Fruit fly (Drosophila melanogaster) whole organism, larva: ENCODE measurements around the gene CG17544.

Source experiments
- noc ChIP-seq: fragments of 200-800 bp; sonication (Bioruptor generic); optimal IDR thresholded peaks from 3 replicates; lab custom pipeline; 2019; ENCODE audit warnings: missing biosample characterization, mild to moderate bottlenecking, missing genetic modification characterization, moderate library complexity

CG17544 gene

dm6 chr2L:19406419-19406818 lies 8.1 kb upstream of the CG17544 start:
- no peak for TF ChIP-seq noc (tag; lab: Kevin White, UChicago)

dm6 chr2L:19405685-19406357 lies 7.5 kb upstream of the CG17544 start:
- TF ChIP-seq noc (tag; lab: Kevin White, UChicago) = no peak

dm6 chr2L:19404804-19405203 lies 6.5 kb upstream of the CG17544 start:
- no peak for TF ChIP-seq noc (tag; lab: Kevin White, UChicago)

- no peak for TF ChIP-seq noc (tag; lab: Kevin White, UChicago)
These were observed 5.1 kb upstream of the CG17544 start for dm6 chr2L:19403398-19403797.

dm6 chr2L:19402667-19403066 lies 4.4 kb upstream of the CG17544 start:
- no peak for TF ChIP-seq noc (tag; lab: Kevin White, UChicago)

dm6 chr2L:19401914-19402313 lies 3.6 kb upstream of the CG17544 start:
- no peak for TF ChIP-seq noc (tag; lab: Kevin White, UChicago)

dm6 chr2L:19397617-19398316 lies 526 bp downstream of the CG17544 start:
- peak; percentile 16 for TF ChIP-seq noc (tag; lab: Kevin White, UChicago)

- TF ChIP-seq noc (tag; lab: Kevin White, UChicago) = no peak
These were observed 4.5 kb downstream of the CG17544 start, which contains the start of gene CG31798 for dm6 chr2L:19393703-19394210. CG31798 (plus strand) TSS chr2L:19394160.

dm6 chr2L:19389749-19390148 lies 8.5 kb downstream of the CG17544 start, which contains the start of gene CG17549:
CG17549 (minus strand) TSS chr2L:19390075.
- TF ChIP-seq noc (tag; lab: Kevin White, UChicago) = no peak

- TF ChIP-seq noc (tag; lab: Kevin White, UChicago) = no peak
These were observed 9.3 kb downstream of the CG17544 start for dm6 chr2L:19388966-19389365.

- no peak for TF ChIP-seq noc (tag; lab: Kevin White, UChicago)
These were observed 12.1 kb downstream of the CG17544 start, which contains the start of gene fon for dm6 chr2L:19386106-19386715. fon (minus strand) TSS chr2L:19386205.

dm6 chr2L:19382353-19382752 lies 15.9 kb downstream of the CG17544 start:
- TF ChIP-seq noc (tag; lab: Kevin White, UChicago) = no peak

- no peak for TF ChIP-seq noc (tag; lab: Kevin White, UChicago)
These were observed 17.7 kb downstream of the CG17544 start, which contains the start of gene CG17350 for dm6 chr2L:19380630-19381029. CG17350 (plus strand) TSS chr2L:19380930.

dm6 chr2L:19378620-19379019 lies 19.7 kb downstream of the CG17544 start:
- no peak for TF ChIP-seq noc (tag; lab: Kevin White, UChicago)

- TF ChIP-seq noc (tag; lab: Kevin White, UChicago) = no peak
These were observed 20.9 kb downstream of the CG17544 start for dm6 chr2L:19377129-19378083.
